Worm (Caenorhabditis elegans): ENCODE measurements around the gene rps-12.

DNA sequence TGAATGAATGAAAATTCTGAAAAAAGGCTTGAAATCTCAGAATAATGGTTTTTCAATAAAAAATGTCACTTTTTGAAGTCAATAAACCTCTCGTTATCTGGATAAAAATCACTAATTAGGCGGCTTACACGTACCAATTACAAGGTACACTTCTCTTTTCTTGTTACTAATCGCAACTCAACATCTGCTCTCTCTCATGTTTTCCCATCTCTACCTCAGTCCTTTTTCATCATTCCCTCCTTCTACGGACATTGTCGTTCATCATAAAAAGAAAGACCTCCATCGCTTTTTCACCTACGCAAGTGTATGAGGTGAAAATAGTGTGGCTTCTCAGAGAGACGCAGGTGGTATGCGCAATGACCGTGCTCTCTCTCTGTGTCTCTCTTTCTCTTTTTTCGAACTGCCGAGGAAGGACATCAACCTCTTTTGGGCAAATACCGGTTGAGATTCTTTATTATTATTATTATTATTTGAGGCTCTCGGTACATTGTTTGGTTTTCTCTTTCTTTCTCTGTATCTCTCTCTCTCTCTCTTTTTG lies 11.1 kb upstream of the rps-12 start:
- TF ChIP-seq flt-1 (GFP tag; IDR thresholded peaks at IDR 0.05) (no peak), tab-1 (GFP tag; IDR thresholded peaks at IDR 0.05) (no peak), T22C8.4 (GFP tag; IDR thresholded peaks at IDR 0.05) (no peak), ref-1 (GFP tag; conservative IDR thresholded peaks at IDR 0.05) (no peak)
